Worm (Caenorhabditis elegans) whole organism, L4 larva: ENCODE results near the gene F49C12.12.
A peak's percentile ranks its signal among the peaks of the same experiment; 100 is the strongest.

Source experiments
- F10B5.3 ChIP-seq: sonication (generic microtip); optimal IDR thresholded peaks from 2 replicates; lab custom pipeline; 2016; ENCODE audit warnings: mild to moderate bottlenecking, missing genetic modification characterization, missing compliant biosample characterization
- F26F4.8 ChIP-seq: fragments of 200-800 bp; sonication (Bioruptor generic); conservative IDR thresholded peaks from 2 replicates; pipeline ENCODE4 v1.3.6; 2022; ENCODE audit warnings: missing genetic modification characterization, missing compliant biosample characterization
- F37D6.2 ChIP-seq: sonication (generic microtip); optimal IDR thresholded peaks from 2 replicates; lab custom pipeline; 2016; ENCODE audit warnings: mild to moderate bottlenecking, missing genetic modification characterization, missing compliant biosample characterization
- R02D3.7 ChIP-seq: fragments of 150-350 bp; sonication (generic microtip); optimal IDR thresholded peaks from 3 replicates; lab custom pipeline; 2014; ENCODE audit warnings: missing biosample characterization, missing genetic modification characterization
- T20F7.1 ChIP-seq: fragments of 200-800 bp; sonication (Bioruptor generic); optimal IDR thresholded peaks from 2 replicates; lab custom pipeline; 2018; ENCODE audit warnings: mild to moderate bottlenecking, missing genetic modification characterization, missing compliant biosample characterization
- Y105C5A.15 ChIP-seq: fragments of 200-800 bp; sonication (Bioruptor generic); IDR thresholded peaks from 2 replicates; pipeline ENCODE4 v1.3.6; 2022; ENCODE audit warnings: missing genetic modification characterization, missing compliant biosample characterization
- Y5F2A.4 ChIP-seq: fragments of 200-800 bp; sonication (Bioruptor generic); optimal IDR thresholded peaks from 2 replicates; lab custom pipeline; 2018; ENCODE audit warnings: mild to moderate bottlenecking, missing genetic modification characterization, missing compliant biosample characterization
- ZK337.2 ChIP-seq: fragments of 200-800 bp; sonication (Bioruptor generic); IDR thresholded peaks from 2 replicates; pipeline ENCODE4 v1.3.6; 2022; ENCODE audit warnings: missing genetic modification reagents, missing genetic modification characterization, missing compliant biosample characterization
- aha-1 ChIP-seq: fragments of 150-350 bp; peaks from one replicate; lab custom pipeline; 2014; ENCODE audit warnings: missing biosample characterization, missing genetic modification characterization
- aly-2 ChIP-seq: sonication (generic microtip); optimal IDR thresholded peaks from 2 replicates; lab custom pipeline; 2018; ENCODE audit warnings: missing biosample characterization, missing genetic modification characterization
- ama-1 ChIP-seq: fragments of 150-350 bp; optimal IDR thresholded peaks from 2 replicates; lab custom pipeline; 2014; ENCODE audit warnings: inconsistent platforms, mixed read lengths
- attf-4 ChIP-seq: sonication (generic microtip); optimal IDR thresholded peaks from 3 replicates; lab custom pipeline; 2017; ENCODE audit warnings: missing biosample characterization, missing genetic modification characterization
- ceh-28 ChIP-seq: fragments of 150-350 bp; optimal IDR thresholded peaks from 2 replicates; lab custom pipeline; 2014; ENCODE audit warnings: missing biosample characterization, missing genetic modification reagents, missing genetic modification characterization
- ceh-44 ChIP-seq: fragments of 200-800 bp; sonication (Bioruptor generic); IDR thresholded peaks from 2 replicates; pipeline ENCODE4 v1.3.6; 2022; ENCODE audit warnings: missing genetic modification reagents, missing genetic modification characterization, missing compliant biosample characterization
- ceh-62 ChIP-seq: sonication (generic microtip); optimal IDR thresholded peaks from 2 replicates; lab custom pipeline; 2017; ENCODE audit warnings: missing biosample characterization, missing genetic modification characterization
- ceh-82 ChIP-seq: sonication (generic microtip); optimal IDR thresholded peaks from 2 replicates; lab custom pipeline; 2017; ENCODE audit warnings: missing biosample characterization, missing genetic modification characterization
- cey-2 ChIP-seq: sonication (generic microtip); optimal IDR thresholded peaks from 3 replicates; lab custom pipeline; 2017; ENCODE audit warnings: missing genetic modification characterization, mild to moderate bottlenecking, missing compliant biosample characterization, antibody characterized with exemption, borderline replicate concordance; ENCODE audit not compliant: insufficient read depth
- daf-12 ChIP-seq: fragments of 150-350 bp; optimal IDR thresholded peaks from 2 replicates; lab custom pipeline; 2014; ENCODE audit warnings: missing biosample characterization, missing genetic modification reagents, missing genetic modification characterization
- dmd-6 ChIP-seq: fragments of 200-800 bp; sonication (Bioruptor generic); IDR thresholded peaks from 2 replicates; pipeline ENCODE4 v1.3.6; 2022; ENCODE audit warnings: missing genetic modification reagents, missing genetic modification characterization, missing compliant biosample characterization
- dmd-9 ChIP-seq: fragments of 200-800 bp; sonication (Bioruptor generic); IDR thresholded peaks from 2 replicates; pipeline ENCODE4 v1.3.6; 2022; ENCODE audit warnings: missing genetic modification reagents, missing genetic modification characterization, missing compliant biosample characterization
- duxl-1 ChIP-seq: sonication (generic microtip); optimal IDR thresholded peaks from 2 replicates; lab custom pipeline; 2016; ENCODE audit warnings: mild to moderate bottlenecking, missing genetic modification characterization, moderate library complexity, missing compliant biosample characterization; ENCODE audit not compliant: poor library complexity
- dve-1 ChIP-seq: sonication (generic microtip); optimal IDR thresholded peaks from 2 replicates; lab custom pipeline; 2017; ENCODE audit warnings: antibody characterized with exemption, mild to moderate bottlenecking, missing genetic modification characterization, missing compliant biosample characterization; ENCODE audit not compliant: insufficient read depth
- fos-1 ChIP-seq: fragments of 150-350 bp; optimal IDR thresholded peaks from 2 replicates; lab custom pipeline; 2014; ENCODE audit warnings: missing biosample characterization, missing genetic modification characterization
- hif-1 ChIP-seq, 2 experiments: sonication (generic microtip); optimal IDR thresholded peaks; 2 replicates each; lab custom pipeline; 2016 to 2017; ENCODE audit warnings: missing compliant biosample characterization in 2 of 2, missing genetic modification characterization in 2 of 2, missing genetic modification reagents in 2 of 2, missing genotype in 2 of 2, mild to moderate bottlenecking in 1 of 2
- hlh-30 ChIP-seq: sonication (generic microtip); optimal IDR thresholded peaks from 2 replicates; lab custom pipeline; 2017; ENCODE audit warnings: antibody characterized with exemption, mild to moderate bottlenecking, missing genetic modification characterization, missing compliant biosample characterization; ENCODE audit not compliant: insufficient read depth
- jun-1 ChIP-seq: fragments of 150-350 bp; optimal IDR thresholded peaks from 2 replicates; lab custom pipeline; 2014; ENCODE audit warnings: missing biosample characterization, missing genetic modification reagents, missing genetic modification characterization
- lin-15B ChIP-seq: fragments of 150-350 bp; sonication (generic microtip); optimal IDR thresholded peaks from 3 replicates; lab custom pipeline; 2014; ENCODE audit warnings: missing biosample characterization, missing genetic modification characterization
- lin-39 ChIP-seq: fragments of 150-350 bp; optimal IDR thresholded peaks from 2 replicates; lab custom pipeline; 2014; ENCODE audit warnings: missing biosample characterization, missing genetic modification reagents, missing genetic modification characterization
- lir-3 ChIP-seq: sonication (generic microtip); optimal IDR thresholded peaks from 2 replicates; lab custom pipeline; 2016; ENCODE audit warnings: mild to moderate bottlenecking, missing genetic modification characterization, missing compliant biosample characterization
- mdl-1 ChIP-seq, 2 experiments: fragments of 150-350 bp in 1 of 2; sonication (generic microtip) in 1 of 2; optimal IDR thresholded peaks; 2 replicates each; lab custom pipeline; 2014 to 2017; ENCODE audit warnings: missing biosample characterization in 2 of 2, missing genetic modification characterization in 2 of 2
- mxl-3 ChIP-seq: fragments of 200-800 bp; sonication (Bioruptor generic); optimal IDR thresholded peaks from 2 replicates; lab custom pipeline; 2018; ENCODE audit warnings: mild to moderate bottlenecking, missing genetic modification characterization, missing compliant biosample characterization
- nhr-10 ChIP-seq: fragments of 150-350 bp; optimal IDR thresholded peaks from 2 replicates; lab custom pipeline; 2014; ENCODE audit warnings: missing biosample characterization, missing genetic modification characterization
- nhr-102 ChIP-seq: sonication (generic microtip); optimal IDR thresholded peaks from 2 replicates; lab custom pipeline; 2016; ENCODE audit warnings: mild to moderate bottlenecking, missing genetic modification characterization, moderate library complexity, missing compliant biosample characterization
- nhr-28 ChIP-seq: fragments of 150-350 bp; optimal IDR thresholded peaks from 2 replicates; lab custom pipeline; 2014; ENCODE audit warnings: missing biosample characterization, missing genetic modification characterization
- nhr-41 ChIP-seq: fragments of 200-800 bp; sonication (Bioruptor generic); IDR thresholded peaks from 2 replicates; pipeline ENCODE4 v1.3.6; 2022; ENCODE audit warnings: missing genetic modification reagents, missing genetic modification characterization, missing compliant biosample characterization
- nhr-48 ChIP-seq: sonication (generic microtip); optimal IDR thresholded peaks from 2 replicates; lab custom pipeline; 2016; ENCODE audit warnings: mild to moderate bottlenecking, missing genetic modification characterization, missing compliant biosample characterization
- pha-4 ChIP-seq, 2 experiments: fragments of 150-350 bp in 1 of 2; fragments of 200-800 bp in 1 of 2; sonication (Bioruptor generic) in 1 of 2; IDR thresholded peaks in 1 of 2; optimal IDR thresholded peaks in 1 of 2; 2 replicates each; pipeline versions ENCODE4 v1.3.6 to Lab custom; 2014 to 2022; ENCODE audit warnings: missing genetic modification characterization in 2 of 2, missing genetic modification reagents in 2 of 2, missing biosample characterization in 1 of 2, missing compliant biosample characterization in 1 of 2
- saeg-2 ChIP-seq: fragments of 200-800 bp; sonication (Bioruptor generic); IDR thresholded peaks from 2 replicates; pipeline ENCODE4 v1.3.6; 2022; ENCODE audit warnings: missing genetic modification reagents, missing genetic modification characterization, missing compliant biosample characterization
- sdz-12 ChIP-seq: fragments of 200-800 bp; sonication (Bioruptor generic); optimal IDR thresholded peaks from 2 replicates; lab custom pipeline; 2018; ENCODE audit warnings: mild to moderate bottlenecking, missing genetic modification characterization, missing compliant biosample characterization
- set-16 ChIP-seq: fragments of 200-800 bp; sonication (Bioruptor generic); IDR thresholded peaks from 2 replicates; pipeline ENCODE4 v1.3.6; 2022; ENCODE audit warnings: missing genetic modification reagents, missing genetic modification characterization, missing compliant biosample characterization
- snpc-4 ChIP-seq: fragments of 150-350 bp; optimal IDR thresholded peaks from 2 replicates; lab custom pipeline; 2014; ENCODE audit warnings: missing biosample characterization, missing genetic modification characterization
- spr-3 ChIP-seq: fragments of 200-800 bp; sonication (Bioruptor generic); optimal IDR thresholded peaks from 2 replicates; lab custom pipeline; 2018; ENCODE audit warnings: mild to moderate bottlenecking, missing genetic modification characterization, missing compliant biosample characterization
- tag-97 ChIP-seq: fragments of 200-800 bp; sonication (Bioruptor generic); IDR thresholded peaks from 2 replicates; pipeline ENCODE4 v1.3.6; 2022; ENCODE audit warnings: missing genetic modification characterization, missing compliant biosample characterization
- tra-1 ChIP-seq: fragments of 200-800 bp; sonication (Bioruptor generic); IDR thresholded peaks from 2 replicates; pipeline ENCODE4 v1.3.6; 2022; ENCODE audit warnings: missing genetic modification reagents, missing genetic modification characterization, missing compliant biosample characterization
- unc-130 ChIP-seq: sonication (generic microtip); optimal IDR thresholded peaks from 2 replicates; lab custom pipeline; 2016; ENCODE audit warnings: missing genetic modification reagents, missing genetic modification characterization, missing compliant biosample characterization
- unc-39 ChIP-seq: sonication (generic microtip); optimal IDR thresholded peaks from 2 replicates; lab custom pipeline; 2017; ENCODE audit warnings: missing biosample characterization, missing genetic modification characterization
- zag-1 ChIP-seq: fragments of 150-350 bp; optimal IDR thresholded peaks from 2 replicates; lab custom pipeline; 2014; ENCODE audit warnings: missing biosample characterization, missing genetic modification characterization
- zfp-2 ChIP-seq: sonication (generic microtip); optimal IDR thresholded peaks from 2 replicates; lab custom pipeline; 2016; ENCODE audit warnings: mild to moderate bottlenecking, missing genetic modification characterization, missing compliant biosample characterization
- zip-11 ChIP-seq: fragments of 200-800 bp; sonication (Bioruptor generic); IDR thresholded peaks from 2 replicates; pipeline ENCODE4 v1.3.6; 2022; ENCODE audit warnings: missing genetic modification characterization, missing compliant biosample characterization
- zip-2 ChIP-seq: fragments of 150-350 bp; optimal IDR thresholded peaks from 2 replicates; lab custom pipeline; 2014; ENCODE audit warnings: missing biosample characterization, missing genetic modification characterization

The F49C12.12 gene

ce11 chrIV:9335552-9336251 lies 14.8 kb upstream of the F49C12.12 start, which contains the start of the genes coa-4 and T20D3.14 (continued):
- TF ChIP-seq lin-39 (tag; lab: Kevin White, UChicago) (no peak), daf-12 (no peak), lin-15B (tag; lab: Kevin White, UChicago) (no peak), ama-1 (lab: Kevin White, UChicago) (no peak), R02D3.7 (no peak), ceh-28 (no peak), unc-130 (no peak), nhr-41 (no peak), unc-39 (tag; lab: Kevin White, UChicago) (no peak), mxl-3 (GFP tag; lab: Kevin White, UChicago) (no peak), F37D6.2 (tag; lab: Kevin White, UChicago) (no peak), nhr-10 (tag; lab: Kevin White, UChicago) (no peak), nhr-28 (peak; percentile 27), Y5F2A.4 (GFP tag; lab: Kevin White, UChicago) (no peak), cey-2 (no peak), hif-1 (tag; optimal IDR thresholded peaks at IDR 0.05; lab: Kevin White, UChicago) (no peak), tra-1 (no peak), F26F4.8 (no peak), T20F7.1 (GFP tag; lab: Kevin White, UChicago) (no peak), lir-3 (tag; lab: Kevin White, UChicago) (no peak), nhr-48 (tag; lab: Kevin White, UChicago) (no peak), Y105C5A.15 (GFP tag; lab: Robert Waterston, UW) (no peak), tag-97 (GFP tag; lab: Robert Waterston, UW) (no peak), dve-1 (tag; lab: Kevin White, UChicago) (peak; percentile 69), sdz-12 (GFP tag; lab: Kevin White, UChicago) (no peak), ZK337.2 (GFP tag; lab: Robert Waterston, UW) (no peak)

ce11 chrIV:9333007-9333406 lies 12.1 kb upstream of the F49C12.12 start:
- no peak for TF ChIP-seq snpc-4 (tag; lab: Kevin White, UChicago)
- no peak for TF ChIP-seq set-16 (GFP tag; lab: Robert Waterston, UW)
- TF ChIP-seq zfp-2, result no peak
- peak; percentile 58 for TF ChIP-seq aha-1 (tag; lab: Kevin White, UChicago)
- TF ChIP-seq aly-2, result no peak
- TF ChIP-seq saeg-2 (GFP tag; lab: Robert Waterston, UW), result no peak
- no peak for TF ChIP-seq ceh-44 (GFP tag; lab: Robert Waterston, UW)
- no peak for TF ChIP-seq dmd-9 (GFP tag; lab: Robert Waterston, UW)
- no peak for TF ChIP-seq zip-2
- TF ChIP-seq jun-1 (tag; lab: Kevin White, UChicago), result no peak
- no peak for TF ChIP-seq pha-4 (GFP tag; IDR thresholded peaks at IDR 0.05; lab: Robert Waterston, UW)
- TF ChIP-seq pha-4 (tag; optimal IDR thresholded peaks at IDR 0.05; lab: Kevin White, UChicago), result no peak
- no peak for TF ChIP-seq lin-15B (tag; lab: Kevin White, UChicago)
- no peak for TF ChIP-seq sdz-12 (GFP tag; lab: Kevin White, UChicago)
- peak; percentile 34 for TF ChIP-seq ama-1 (lab: Kevin White, UChicago)
- no peak for TF ChIP-seq zag-1 (tag; lab: Kevin White, UChicago)
- TF ChIP-seq duxl-1 (tag; lab: Kevin White, UChicago), result no peak
- no peak for TF ChIP-seq zip-11 (GFP tag; lab: Robert Waterston, UW)
- peak; percentile 91 for TF ChIP-seq nhr-28
- peak; percentile 73 for TF ChIP-seq dve-1 (tag; lab: Kevin White, UChicago)
- no peak for TF ChIP-seq fos-1
- TF ChIP-seq spr-3 (GFP tag; lab: Kevin White, UChicago), result no peak
- no peak for TF ChIP-seq ceh-62 (tag; lab: Kevin White, UChicago)
- TF ChIP-seq nhr-102 (tag; lab: Kevin White, UChicago), result peak; percentile 24
- no peak for TF ChIP-seq attf-4 (tag; lab: Kevin White, UChicago)
- TF ChIP-seq hlh-30 (tag; lab: Kevin White, UChicago), result peak; percentile 5
- TF ChIP-seq Y105C5A.15 (GFP tag; lab: Robert Waterston, UW), result no peak
- TF ChIP-seq ceh-82 (tag; lab: Kevin White, UChicago), result no peak
- TF ChIP-seq mdl-1 (tag; optimal IDR thresholded peaks at IDR 0.05; lab: Kevin White, UChicago), result no peak
- TF ChIP-seq dmd-6 (GFP tag; lab: Robert Waterston, UW), result peak; percentile 80
- TF ChIP-seq F10B5.3, result no peak
- TF ChIP-seq nhr-10 (tag; lab: Kevin White, UChicago), result no peak
